Fruit fly (Drosophila melanogaster): Measurements from ENCODE around the gene CG4991.

- TF ChIP-seq dmrt93B (GFP tag; optimal IDR thresholded peaks at IDR 0.05) (no peak), rgr (GFP tag; optimal IDR thresholded peaks at IDR 0.05) (no peak), psq (GFP tag; optimal IDR thresholded peaks at IDR 0.05) (no peak), CG32264 (GFP tag; optimal IDR thresholded peaks at IDR 0.05) (no peak), usp (GFP tag; optimal IDR thresholded peaks at IDR 0.05) (no peak), h (GFP tag; optimal IDR thresholded peaks at IDR 0.05) (no peak), Dfd (GFP tag; optimal IDR thresholded peaks at IDR 0.05) (no peak), Rel (GFP tag; optimal IDR thresholded peaks at IDR 0.05) (no peak), Rel (tag; optimal IDR thresholded peaks at IDR 0.05) (no peak), lola (GFP tag; optimal IDR thresholded peaks at IDR 0.05) (no peak), pan (optimal IDR thresholded peaks at IDR 0.05) (no peak), fru (GFP tag; optimal IDR thresholded peaks at IDR 0.05) (no peak)
Observed at dm6 chrX:17111274-17111673, 19.6 kb downstream of the CG4991 start.
